Fruit fly (Drosophila melanogaster) whole organism: Measurements from ENCODE around the gene ase.

Experiments used
- CG8478 ChIP-seq: fragments of >200 bp; optimal IDR thresholded peaks from 2 replicates; lab custom pipeline; 2018; ENCODE audit warnings: inconsistent platforms
- Dll ChIP-seq: fragments of >200 bp; optimal IDR thresholded peaks from 2 replicates; lab custom pipeline; 2017
- EcR ChIP-seq, 2 experiments: fragments of >200 bp; optimal IDR thresholded peaks; 2 replicates each; lab custom pipeline; 2017; ENCODE audit warnings: missing biosample characterization in 2 of 2, missing genetic modification characterization in 2 of 2, missing genetic modification reagents in 2 of 2
- pan ChIP-seq: fragments of >200 bp; optimal IDR thresholded peaks from 2 replicates; lab custom pipeline; 2017
- psq ChIP-seq: fragments of >200 bp; optimal IDR thresholded peaks from 2 replicates; lab custom pipeline; 2017
- usp ChIP-seq: fragments of >200 bp; optimal IDR thresholded peaks from 2 replicates; lab custom pipeline; 2017; ENCODE audit warnings: missing biosample characterization, missing genetic modification characterization, mixed read lengths

ase gene

DNA sequence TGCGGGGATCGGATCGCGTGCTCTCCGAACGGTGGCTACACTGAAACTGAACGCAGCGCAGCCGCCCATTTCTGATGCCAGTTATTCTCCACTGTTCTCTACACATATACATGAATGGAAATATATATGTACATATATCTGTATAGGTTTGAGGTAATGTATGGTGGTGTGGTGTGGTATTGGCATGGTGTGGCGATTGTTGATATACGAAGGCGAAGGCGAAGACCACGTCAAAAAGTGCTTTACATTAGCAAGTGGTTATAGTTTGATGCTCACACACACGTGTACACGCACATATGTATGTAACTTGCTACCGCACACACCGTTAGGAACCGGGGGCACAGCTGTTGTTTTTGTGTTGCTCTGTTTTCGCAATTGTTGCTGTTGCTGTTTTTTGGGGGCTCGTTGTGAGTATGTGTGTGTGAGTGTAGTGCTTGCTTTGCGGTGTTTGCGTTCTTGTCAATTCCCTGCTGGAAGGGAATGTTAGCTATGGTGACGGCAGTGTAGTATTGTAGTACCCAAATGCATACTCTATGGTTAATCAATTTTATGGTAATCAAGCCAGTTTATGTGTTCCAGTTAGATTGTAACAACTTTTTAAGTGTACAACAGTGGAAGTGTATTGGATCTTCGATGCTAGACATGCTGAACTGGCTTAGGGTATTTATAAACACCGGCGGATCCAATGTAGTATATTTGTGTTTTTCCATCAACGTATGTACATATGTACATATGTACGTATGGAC lies 33.1 kb downstream of the ase start, which contains the start of gene CG17896:
Gene CG17896, minus strand, starts transcription at position 51 of the 746 bp plus-strand sequence.
- TF ChIP-seq pan (no peak), CG8478 (lab: Kevin White, UChicago) (no peak), psq (lab: Kevin White, UChicago) (no peak), EcR (GFP tag; optimal IDR thresholded peaks at IDR 0.05; lab: Kevin White, UChicago) (no peak)

DNA sequence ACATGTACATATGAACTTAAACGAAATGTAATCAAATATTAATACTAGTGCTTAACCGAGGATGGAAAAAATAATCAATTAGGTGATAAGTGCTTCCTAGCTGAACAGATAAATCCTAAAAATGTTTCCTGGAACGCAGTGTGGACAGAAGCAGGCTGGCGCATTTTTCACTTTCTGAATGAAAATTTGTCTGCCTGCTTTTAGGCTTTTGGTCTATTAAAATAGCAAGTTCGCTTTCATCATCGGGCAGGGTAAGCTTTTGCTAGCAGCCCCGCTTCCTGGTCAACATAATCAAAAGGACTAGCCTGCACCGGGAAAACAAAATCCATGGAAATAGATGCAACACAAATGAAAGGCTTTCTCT lies 33.6 kb downstream of the ase start:
- TF ChIP-seq EcR (GFP tag; optimal IDR thresholded peaks at IDR 0.05; lab: Kevin White, UChicago): no peak

DNA sequence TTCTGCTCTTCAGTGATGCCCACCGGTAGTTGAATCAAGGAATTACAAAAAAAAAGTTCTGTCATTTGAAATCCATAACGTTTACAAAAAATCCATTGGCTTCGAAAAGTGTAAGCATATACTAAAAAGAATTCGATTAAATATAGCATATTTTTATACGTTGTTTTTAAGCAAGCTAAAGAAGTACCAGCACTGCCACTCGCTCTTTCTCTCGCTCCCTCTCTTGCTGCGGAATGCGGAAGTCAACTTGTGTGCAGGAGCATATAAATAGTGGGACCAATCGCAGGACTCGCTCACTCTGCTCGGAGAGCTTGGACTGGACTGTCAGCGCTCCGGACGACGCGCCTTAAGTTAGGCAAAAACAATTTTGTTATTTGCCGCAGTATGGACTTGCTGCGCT lies 34.1 kb downstream of the ase start, which contains the start of gene CG17778:
Gene CG17778, plus strand, starts transcription at position 8 of the 400 bp plus-strand sequence.
- TF ChIP-seq usp (GFP tag; lab: Kevin White, UChicago): no peak
- TF ChIP-seq Dll: no peak
- TF ChIP-seq pan: no peak
- no peak for TF ChIP-seq CG8478 (lab: Kevin White, UChicago)
- TF ChIP-seq EcR (GFP tag; optimal IDR thresholded peaks at IDR 0.05; lab: Kevin White, UChicago): no peak
- TF ChIP-seq psq (lab: Kevin White, UChicago): no peak

DNA sequence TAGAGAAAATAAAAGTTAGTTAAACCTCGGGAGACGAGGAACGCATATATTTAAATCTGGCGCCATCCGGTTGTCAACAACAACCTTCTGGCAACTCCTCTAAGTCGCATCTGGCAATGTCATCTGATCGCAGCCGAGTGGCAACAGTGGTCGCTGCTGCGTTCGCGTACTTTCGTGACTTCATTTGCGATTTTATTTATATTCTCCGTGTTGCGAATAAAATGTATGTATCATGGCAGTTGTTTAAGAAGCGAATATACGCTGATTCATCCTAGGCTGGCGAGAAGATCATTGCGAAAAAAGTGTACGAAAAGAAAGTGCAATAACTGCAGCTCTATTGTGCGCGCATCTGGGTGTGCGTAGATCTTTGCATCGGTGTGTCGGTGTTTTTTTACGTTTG lies 35.8 kb downstream of the ase start, which contains the start of gene svr:
Gene svr, plus strand, starts transcription at position 121 of the 400 bp plus-strand sequence.
- no peak for TF ChIP-seq EcR (GFP tag; optimal IDR thresholded peaks at IDR 0.05; lab: Kevin White, UChicago)
- no peak for TF ChIP-seq Dll
- no peak for TF ChIP-seq pan
- no peak for TF ChIP-seq usp (GFP tag; lab: Kevin White, UChicago)
- TF ChIP-seq CG8478 (lab: Kevin White, UChicago): no peak
- TF ChIP-seq psq (lab: Kevin White, UChicago): no peak

- TF ChIP-seq usp (GFP tag; lab: Kevin White, UChicago): no peak
- TF ChIP-seq pan: no peak
- TF ChIP-seq CG8478 (lab: Kevin White, UChicago): no peak
- no peak for TF ChIP-seq psq (lab: Kevin White, UChicago)
- no peak for TF ChIP-seq EcR (GFP tag; optimal IDR thresholded peaks at IDR 0.05; lab: Kevin White, UChicago)
- TF ChIP-seq Dll: no peak
These were observed 36.9 kb downstream of the ase start for dm6 chrX:497425-497824.

DNA sequence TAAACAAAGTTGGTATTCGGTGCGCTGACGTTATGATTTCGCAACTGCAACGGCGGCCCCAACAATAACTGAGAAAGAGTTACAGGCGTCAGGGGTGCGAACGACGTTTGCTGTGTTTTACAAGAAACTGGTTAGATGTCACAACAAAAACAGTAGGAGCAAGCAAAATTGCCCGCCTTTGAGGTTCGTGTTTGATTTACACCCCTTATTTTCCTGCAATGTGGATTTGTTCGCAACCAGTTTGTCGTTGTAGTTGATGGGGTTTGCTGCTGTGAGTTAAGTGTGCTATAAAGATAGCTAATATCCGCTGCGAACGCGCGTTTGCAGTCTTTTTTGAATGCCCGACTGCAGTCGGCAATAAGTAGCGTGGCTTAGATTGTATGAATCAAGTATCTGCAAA lies 37.9 kb downstream of the ase start:
- TF ChIP-seq CG8478 (lab: Kevin White, UChicago) (no peak), pan (no peak), Dll (no peak), EcR (GFP tag; optimal IDR thresholded peaks at IDR 0.05; lab: Kevin White, UChicago) (no peak), usp (GFP tag; lab: Kevin White, UChicago) (no peak)

dm6 chrX:498924-499588 lies 38.5 kb downstream of the ase start:
- TF ChIP-seq CG8478 (lab: Kevin White, UChicago): no peak
- no peak for TF ChIP-seq psq (lab: Kevin White, UChicago)
- no peak for TF ChIP-seq Dll
- TF ChIP-seq usp (GFP tag; lab: Kevin White, UChicago): no peak
- no peak for TF ChIP-seq pan
- TF ChIP-seq EcR (GFP tag; optimal IDR thresholded peaks at IDR 0.05; lab: Kevin White, UChicago): no peak

DNA sequence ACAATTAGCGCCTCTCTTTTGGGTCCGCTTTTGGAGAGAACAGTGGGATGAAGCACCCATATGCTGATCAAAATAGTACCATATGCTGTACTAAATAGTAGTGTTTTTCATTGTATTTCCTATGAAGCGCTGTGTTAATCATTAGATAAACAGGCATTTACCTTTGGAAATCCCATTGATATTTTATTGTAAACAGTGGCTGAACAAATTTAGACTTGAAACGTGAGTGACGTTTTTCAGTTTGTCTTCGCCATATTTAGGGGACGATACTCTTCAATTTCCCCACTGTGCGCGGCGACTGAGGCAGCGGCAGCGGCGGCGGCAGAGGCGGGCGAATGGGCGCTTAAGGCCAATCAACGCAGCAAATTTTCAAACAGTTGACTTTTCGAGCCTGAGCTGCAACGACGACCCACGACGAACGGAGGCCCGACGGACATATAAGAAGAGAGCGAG lies 39.1 kb downstream of the ase start:
- no peak for TF ChIP-seq psq (lab: Kevin White, UChicago)
- TF ChIP-seq Dll: no peak
- TF ChIP-seq usp (GFP tag; lab: Kevin White, UChicago): no peak
- TF ChIP-seq EcR (GFP tag; optimal IDR thresholded peaks at IDR 0.05; lab: Kevin White, UChicago): no peak
- no peak for TF ChIP-seq CG8478 (lab: Kevin White, UChicago)
- TF ChIP-seq pan: no peak

dm6 chrX:509117-509516 lies 48.6 kb downstream of the ase start, which contains the start of gene arg:
Gene arg, plus strand, starts transcription at chrX:509435.
- TF ChIP-seq Dll (no peak), pan (no peak), EcR (GFP tag; optimal IDR thresholded peaks at IDR 0.05; lab: Kevin White, UChicago) (no peak), CG8478 (lab: Kevin White, UChicago) (no peak), usp (GFP tag; lab: Kevin White, UChicago) (no peak)

- TF ChIP-seq usp (GFP tag; lab: Kevin White, UChicago) (no peak), psq (lab: Kevin White, UChicago) (no peak), Dll (no peak)
These were observed 50.0 kb downstream of the ase start for dm6 chrX:510528-510927.

DNA sequence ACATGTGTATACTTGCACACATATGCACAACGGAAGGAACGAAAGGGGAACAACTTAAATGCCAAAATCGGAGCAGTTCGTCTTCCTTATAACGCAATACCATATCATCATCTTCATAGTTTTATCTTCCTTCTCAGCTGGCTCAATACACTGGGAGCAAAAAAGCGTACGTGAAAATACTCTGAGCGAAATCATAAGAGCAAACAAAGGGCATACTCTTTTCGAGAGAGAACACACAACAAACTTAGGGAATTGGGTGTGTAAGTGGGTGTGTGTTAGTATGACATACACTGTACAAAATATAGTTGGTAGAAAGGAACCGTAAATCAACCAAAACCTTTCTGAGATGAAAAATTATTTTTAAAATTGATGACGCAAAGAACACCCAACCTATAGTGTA lies 52.0 kb downstream of the ase start:
- TF ChIP-seq Dll (no peak), EcR (GFP tag; optimal IDR thresholded peaks at IDR 0.05; lab: Kevin White, UChicago) (no peak), usp (GFP tag; lab: Kevin White, UChicago) (no peak), CG8478 (lab: Kevin White, UChicago) (no peak), psq (lab: Kevin White, UChicago) (no peak), pan (no peak)
